Fruit fly (Drosophila melanogaster) whole organism, prepupa: ENCODE data around the gene ND-B14.5A.
A peak's percentile ranks its signal among the peaks of the same experiment; 100 is the strongest.

ENCODE experiments used
- Blimp-1 ChIP-seq: fragments of 200-800 bp; sonication (Bioruptor generic); optimal IDR thresholded peaks from 3 replicates; lab custom pipeline; 2017; ENCODE audit warnings: missing biosample characterization, missing genetic modification characterization, mild to moderate bottlenecking, moderate library complexity, missing genetic modification reagents
- CG11762 ChIP-seq: fragments of 200-800 bp; sonication (Bioruptor generic); optimal IDR thresholded peaks from 3 replicates; lab custom pipeline; 2016; ENCODE audit warnings: missing biosample characterization, missing genetic modification characterization; ENCODE audit not compliant: insufficient read depth
- CG11902 ChIP-seq: fragments of 200-800 bp; sonication (Bioruptor generic); optimal IDR thresholded peaks from 3 replicates; lab custom pipeline; 2016; ENCODE audit warnings: missing biosample characterization, missing genetic modification characterization
- CG15336 ChIP-seq: fragments of 200-800 bp; sonication (Bioruptor generic); IDR thresholded peaks from 2 replicates; pipeline ENCODE4 v1.3.6; 2022; ENCODE audit warnings: missing biosample characterization, missing genetic modification characterization
- CG16779 ChIP-seq: fragments of 200-800 bp; sonication (Bioruptor generic); optimal IDR thresholded peaks from 3 replicates; lab custom pipeline; 2017; ENCODE audit warnings: missing biosample characterization, mild to moderate bottlenecking, missing genetic modification characterization
- CG3032 ChIP-seq: fragments of 200-800 bp; optimal IDR thresholded peaks from 2 replicates; lab custom pipeline; 2019; ENCODE audit warnings: missing biosample characterization, mild to moderate bottlenecking, missing genetic modification characterization, moderate library complexity
- CG31627 ChIP-seq: fragments of 200-800 bp; sonication (Bioruptor generic); optimal IDR thresholded peaks from 3 replicates; lab custom pipeline; 2016; ENCODE audit warnings: missing biosample characterization, missing genetic modification characterization
- CG3919 ChIP-seq: fragments of 200-800 bp; sonication (Bioruptor generic); optimal IDR thresholded peaks from 3 replicates; lab custom pipeline; 2016; ENCODE audit warnings: missing biosample characterization, missing genetic modification characterization
- CG4318 ChIP-seq: fragments of 200-800 bp; sonication (Bioruptor generic); optimal IDR thresholded peaks from 3 replicates; lab custom pipeline; 2017; ENCODE audit warnings: missing biosample characterization, mild to moderate bottlenecking, missing genetic modification characterization
- CG6163 ChIP-seq: fragments of 200-800 bp; sonication (Bioruptor generic); IDR thresholded peaks from 3 replicates; pipeline ENCODE4 v1.3.6; 2022; ENCODE audit warnings: missing biosample characterization, missing genetic modification characterization
- CG6276 ChIP-seq: fragments of 200-800 bp; sonication (Bioruptor generic); optimal IDR thresholded peaks from 2 replicates; lab custom pipeline; 2017; ENCODE audit warnings: missing biosample characterization, mild to moderate bottlenecking, missing genetic modification characterization
- CG6792 ChIP-seq: fragments of 200-800 bp; sonication (Bioruptor generic); optimal IDR thresholded peaks from 3 replicates; lab custom pipeline; 2016; ENCODE audit warnings: missing biosample characterization, missing genetic modification characterization
- CG6854 ChIP-seq: fragments of 200-800 bp; sonication (Bioruptor generic); optimal IDR thresholded peaks from 2 replicates; lab custom pipeline; 2017; ENCODE audit warnings: missing biosample characterization, mild to moderate bottlenecking, missing genetic modification characterization
- CG7368 ChIP-seq: fragments of 200-800 bp; sonication (Bioruptor generic); optimal IDR thresholded peaks from 3 replicates; lab custom pipeline; 2016; ENCODE audit warnings: missing biosample characterization, missing genetic modification characterization
- CG8119 ChIP-seq: fragments of 200-800 bp; sonication (Bioruptor generic); IDR thresholded peaks from 3 replicates; pipeline ENCODE4 v1.3.6; 2022; ENCODE audit warnings: missing biosample characterization, missing genetic modification characterization
- CG8632 ChIP-seq: fragments of 200-800 bp; sonication (Bioruptor generic); optimal IDR thresholded peaks from 3 replicates; lab custom pipeline; 2016; ENCODE audit warnings: missing biosample characterization, missing genetic modification characterization
- Eip75B ChIP-seq: fragments of 200-800 bp; sonication (Bioruptor generic); optimal IDR thresholded peaks from 3 replicates; lab custom pipeline; 2016; ENCODE audit warnings: missing biosample characterization, missing genetic modification characterization
- Eip78C ChIP-seq: fragments of 200-800 bp; sonication (Bioruptor generic); peaks from one replicate; lab custom pipeline; 2016; ENCODE audit warnings: missing biosample characterization, missing genetic modification characterization
- Eip93F ChIP-seq: fragments of 200-800 bp; sonication (Bioruptor generic); optimal IDR thresholded peaks from 2 replicates; lab custom pipeline; 2016; ENCODE audit warnings: missing biosample characterization, mild to moderate bottlenecking, missing genetic modification characterization
- Ets21C ChIP-seq: fragments of 200-800 bp; sonication (Bioruptor generic); optimal IDR thresholded peaks from 3 replicates; lab custom pipeline; 2016; ENCODE audit warnings: missing biosample characterization, missing genetic modification characterization
- Ets96B ChIP-seq: fragments of 200-800 bp; optimal IDR thresholded peaks from 2 replicates; lab custom pipeline; 2019; ENCODE audit warnings: missing biosample characterization, mild to moderate bottlenecking, missing genetic modification characterization, moderate library complexity
- Gug ChIP-seq: fragments of 200-800 bp; sonication (Bioruptor generic); IDR thresholded peaks from 2 replicates; pipeline ENCODE4 v1.3.6; 2022; ENCODE audit warnings: missing biosample characterization, missing genetic modification characterization
- Hr4 ChIP-seq: fragments of 200-800 bp; sonication (Bioruptor generic); optimal IDR thresholded peaks from 3 replicates; lab custom pipeline; 2016; ENCODE audit warnings: missing biosample characterization, missing genetic modification characterization
- Lpt ChIP-seq: fragments of 200-800 bp; sonication (Bioruptor generic); optimal IDR thresholded peaks from 3 replicates; lab custom pipeline; 2016; ENCODE audit warnings: missing biosample characterization, missing genetic modification characterization
- OdsH ChIP-seq: fragments of 200-800 bp; sonication (Bioruptor generic); optimal IDR thresholded peaks from 3 replicates; lab custom pipeline; 2016; ENCODE audit warnings: missing biosample characterization, missing genetic modification characterization
- Smox ChIP-seq: fragments of 200-800 bp; sonication (Bioruptor generic); optimal IDR thresholded peaks from 3 replicates; lab custom pipeline; 2016; ENCODE audit warnings: missing biosample characterization, missing genetic modification characterization
- Sox102F ChIP-seq: fragments of 200-800 bp; sonication (Bioruptor generic); optimal IDR thresholded peaks from 2 replicates; lab custom pipeline; 2016; ENCODE audit warnings: missing biosample characterization, mild to moderate bottlenecking, missing genetic modification characterization
- Sox14 ChIP-seq: fragments of 200-800 bp; sonication (Bioruptor generic); optimal IDR thresholded peaks from 3 replicates; lab custom pipeline; 2016; ENCODE audit warnings: missing biosample characterization, missing genetic modification characterization
- Sox15 ChIP-seq: fragments of 200-800 bp; sonication (Bioruptor generic); optimal IDR thresholded peaks from 3 replicates; lab custom pipeline; 2016; ENCODE audit warnings: missing biosample characterization, missing genetic modification characterization
- achi ChIP-seq: fragments of 200-800 bp; sonication (Bioruptor generic); optimal IDR thresholded peaks from 3 replicates; lab custom pipeline; 2016; ENCODE audit warnings: missing biosample characterization, missing genetic modification characterization
- dsx ChIP-seq: fragments of 200-800 bp; optimal IDR thresholded peaks from 3 replicates; lab custom pipeline; 2019; ENCODE audit warnings: missing biosample characterization, mild to moderate bottlenecking, missing genetic modification characterization, moderate library complexity; ENCODE audit not compliant: poor library complexity, severe bottlenecking
- eg ChIP-seq: fragments of 200-800 bp; sonication (Bioruptor generic); IDR thresholded peaks from 3 replicates; pipeline ENCODE4 v1.3.6; 2022; ENCODE audit warnings: missing biosample characterization, missing genetic modification characterization
- esn ChIP-seq: fragments of 200-800 bp; sonication (Bioruptor generic); optimal IDR thresholded peaks from 2 replicates; lab custom pipeline; 2016; ENCODE audit warnings: missing biosample characterization, mild to moderate bottlenecking, missing genetic modification characterization, moderate library complexity
- fd59A ChIP-seq: fragments of 200-800 bp; sonication (Bioruptor generic); optimal IDR thresholded peaks from 2 replicates; lab custom pipeline; 2017; ENCODE audit warnings: missing biosample characterization, mild to moderate bottlenecking, missing genetic modification characterization, missing genetic modification reagents
- fd85E ChIP-seq: fragments of 200-800 bp; sonication (Bioruptor generic); optimal IDR thresholded peaks from 3 replicates; lab custom pipeline; 2016; ENCODE audit warnings: missing biosample characterization, missing genetic modification characterization
- fkh ChIP-seq: fragments of 200-800 bp; sonication (Bioruptor generic); optimal IDR thresholded peaks from 3 replicates; lab custom pipeline; 2017; ENCODE audit warnings: missing biosample characterization, mild to moderate bottlenecking, missing genetic modification characterization, moderate library complexity
- lz ChIP-seq: fragments of 200-800 bp; sonication (Bioruptor generic); optimal IDR thresholded peaks from 3 replicates; lab custom pipeline; 2016; ENCODE audit warnings: missing biosample characterization, missing genetic modification characterization
- net ChIP-seq: fragments of 200-800 bp; sonication (Bioruptor generic); optimal IDR thresholded peaks from 3 replicates; lab custom pipeline; 2016; ENCODE audit warnings: missing biosample characterization, missing genetic modification characterization
- ss ChIP-seq, 2 experiments: fragments of 200-800 bp; sonication (Bioruptor generic); optimal IDR thresholded peaks; 2 replicates in 1 of 2; 3 replicates in 1 of 2; lab custom pipeline; 2017 to 2018; ENCODE audit warnings: mild to moderate bottlenecking in 2 of 2, missing biosample characterization in 2 of 2, missing genetic modification characterization in 2 of 2, moderate library complexity in 1 of 2
- svp ChIP-seq: fragments of 200-800 bp; sonication (Bioruptor generic); peaks from one replicate; lab custom pipeline; 2016; ENCODE audit warnings: missing biosample characterization, missing genetic modification characterization
- topi ChIP-seq: fragments of 200-800 bp; sonication (Bioruptor generic); optimal IDR thresholded peaks from 3 replicates; lab custom pipeline; 2016; ENCODE audit warnings: missing biosample characterization, missing genetic modification characterization
- vri ChIP-seq: fragments of 200-800 bp; sonication (Bioruptor generic); optimal IDR thresholded peaks from 3 replicates; lab custom pipeline; 2016; ENCODE audit warnings: missing biosample characterization, mild to moderate bottlenecking, missing genetic modification characterization

Gene ND-B14.5A

dm6 chrX:2191896-2192295, 19.6 kb downstream of the ND-B14.5A start:
- TF ChIP-seq CG15336 (GFP tag; lab: Robert Waterston, UW): no peak
- TF ChIP-seq svp (GFP tag; lab: Kevin White, UChicago): peak; percentile 81
- TF ChIP-seq CG11902 (GFP tag; lab: Kevin White, UChicago): no peak
- peak; percentile 49 for TF ChIP-seq fkh (GFP tag; lab: Kevin White, UChicago)

- TF ChIP-seq Sox102F (GFP tag; lab: Kevin White, UChicago): no peak
- no peak for TF ChIP-seq Eip75B (GFP tag; lab: Kevin White, UChicago)
- no peak for TF ChIP-seq fkh (GFP tag; lab: Kevin White, UChicago)
- TF ChIP-seq vri (GFP tag; lab: Kevin White, UChicago): peak; percentile 82
- peak; percentile 58 for TF ChIP-seq svp (GFP tag; lab: Kevin White, UChicago)
- TF ChIP-seq CG31627 (GFP tag; lab: Kevin White, UChicago): no peak
These were observed 20.8 kb downstream of the ND-B14.5A start for dm6 chrX:2193158-2193557.

- TF ChIP-seq fd59A (GFP tag; lab: Kevin White, UChicago) (no peak), CG11902 (GFP tag; lab: Kevin White, UChicago) (no peak), dsx (GFP tag; lab: Kevin White, UChicago) (no peak), Sox14 (GFP tag; lab: Kevin White, UChicago) (no peak), Hr4 (GFP tag; lab: Kevin White, UChicago) (no peak), Ets21C (no peak), esn (GFP tag; lab: Kevin White, UChicago) (no peak), Smox (GFP tag; lab: Kevin White, UChicago) (no peak), lz (GFP tag; lab: Kevin White, UChicago) (no peak)
- TF ChIP-seq, all 60 proteins: peak for 0
These were observed 21.5 kb downstream of the ND-B14.5A start, which contains the start of gene CG14053 for dm6 chrX:2193809-2194207. Gene CG14053 (minus strand): TSS chrX:2193909.

dm6 chrX:2194208-2195094, 22.1 kb downstream of the ND-B14.5A start:
- TF ChIP-seq CG8632 (GFP tag; lab: Kevin White, UChicago) (no peak), esn (GFP tag; lab: Kevin White, UChicago) (no peak), Hr4 (GFP tag; lab: Kevin White, UChicago) (no peak), Eip78C (GFP tag; lab: Kevin White, UChicago) (peak; percentile 19), CG6163 (GFP tag; lab: Robert Waterston, UW) (no peak), CG6854 (GFP tag; lab: Kevin White, UChicago) (peak; percentile 7), CG6276 (GFP tag; lab: Kevin White, UChicago) (no peak), CG11762 (GFP tag; lab: Kevin White, UChicago) (no peak), CG16779 (tag; lab: Kevin White, UChicago) (peak; percentile 14), fd59A (GFP tag; lab: Kevin White, UChicago) (no peak), CG8119 (GFP tag; lab: Robert Waterston, UW) (no peak), OdsH (GFP tag; lab: Kevin White, UChicago) (no peak), Eip93F (peak; percentile 38), ss (GFP tag; optimal IDR thresholded peaks at IDR 0.05; lab: Kevin White, UChicago) (no peak), net (peak; percentile 16), fd85E (GFP tag; lab: Kevin White, UChicago) (no peak), CG6792 (GFP tag; lab: Kevin White, UChicago) (no peak), Sox15 (GFP tag; lab: Kevin White, UChicago) (no peak), CG3919 (GFP tag; lab: Kevin White, UChicago) (peak; percentile 8), Smox (GFP tag; lab: Kevin White, UChicago) (no peak), fkh (GFP tag; lab: Kevin White, UChicago) (peak; percentile 17), CG15336 (GFP tag; lab: Robert Waterston, UW) (peak; percentile 34; the same call in 1 of the 2 replicates), eg (GFP tag; lab: Robert Waterston, UW) (no peak), achi (GFP tag; lab: Kevin White, UChicago) (no peak), CG3032 (tag; lab: Kevin White, UChicago) (no peak), Sox14 (GFP tag; lab: Kevin White, UChicago) (no peak), vri (GFP tag; lab: Kevin White, UChicago) (peak; percentile 75), topi (GFP tag; lab: Kevin White, UChicago) (no peak), Gug (GFP tag; lab: Robert Waterston, UW) (no peak), Blimp-1 (GFP tag; lab: Kevin White, UChicago) (no peak), Ets96B (tag; lab: Kevin White, UChicago) (no peak), Lpt (GFP tag; lab: Kevin White, UChicago) (no peak), lz (GFP tag; lab: Kevin White, UChicago) (no peak), CG7368 (no peak), CG4318 (GFP tag; lab: Kevin White, UChicago) (no peak)
